Fruit fly (Drosophila melanogaster) whole organism, adult: Measurements from ENCODE around the gene CG4502.

ENCODE experiments used
- CG12768 ChIP-seq: fragments of 200-800 bp; sonication (Bioruptor generic); optimal IDR thresholded peaks from 2 replicates; lab custom pipeline; 2017; ENCODE audit warnings: missing biosample characterization, missing genetic modification characterization, mild to moderate bottlenecking, moderate library complexity, missing genetic modification reagents
- CG1620 ChIP-seq: fragments of 200-800 bp; sonication (Bioruptor generic); optimal IDR thresholded peaks from 2 replicates; lab custom pipeline; 2016; ENCODE audit warnings: missing biosample characterization, missing genetic modification characterization
- CG33017 ChIP-seq: fragments of 200-800 bp; sonication (Bioruptor generic); optimal IDR thresholded peaks from 2 replicates; lab custom pipeline; 2018; ENCODE audit warnings: missing biosample characterization, mild to moderate bottlenecking, missing genetic modification characterization, moderate library complexity
- CG5204 ChIP-seq: fragments of 200-800 bp; sonication (Bioruptor generic); optimal IDR thresholded peaks from 2 replicates; lab custom pipeline; 2016; ENCODE audit warnings: missing biosample characterization, missing genetic modification characterization
- CG7045 ChIP-seq: fragments of 200-800 bp; sonication (Bioruptor generic); optimal IDR thresholded peaks from 2 replicates; lab custom pipeline; 2017; ENCODE audit warnings: missing biosample characterization, mild to moderate bottlenecking, missing genetic modification characterization
- CG7101 ChIP-seq: fragments of 200-800 bp; sonication (Bioruptor generic); optimal IDR thresholded peaks from 2 replicates; lab custom pipeline; 2018; ENCODE audit warnings: missing biosample characterization, mild to moderate bottlenecking, missing genetic modification characterization, moderate library complexity
- Clk ChIP-seq: fragments of 200-800 bp; sonication (Bioruptor generic); optimal IDR thresholded peaks from 2 replicates; lab custom pipeline; 2017; ENCODE audit warnings: missing biosample characterization, missing genetic modification characterization
- Crg-1 ChIP-seq: fragments of 200-800 bp; sonication (Bioruptor generic); optimal IDR thresholded peaks from 2 replicates; lab custom pipeline; 2016; ENCODE audit warnings: missing biosample characterization, missing genetic modification characterization
- Hr96 ChIP-seq: fragments of 200-800 bp; sonication (Bioruptor generic); optimal IDR thresholded peaks from 2 replicates; lab custom pipeline; 2016; ENCODE audit warnings: missing biosample characterization, missing genetic modification characterization
- cic ChIP-seq: fragments of 200-800 bp; sonication (Bioruptor generic); optimal IDR thresholded peaks from 2 replicates; lab custom pipeline; 2017; ENCODE audit warnings: missing biosample characterization, mild to moderate bottlenecking, missing genetic modification characterization, moderate library complexity
- kay ChIP-seq: fragments of 200-800 bp; sonication (Bioruptor generic); peaks from one replicate; lab custom pipeline; 2016; ENCODE audit warnings: missing biosample characterization, missing genetic modification characterization, borderline replicate concordance
- ovo ChIP-seq: fragments of 200-800 bp; sonication (Bioruptor generic); optimal IDR thresholded peaks from 2 replicates; lab custom pipeline; 2016; ENCODE audit warnings: missing biosample characterization, missing genetic modification characterization
- toe ChIP-seq: fragments of 200-800 bp; sonication (Bioruptor generic); optimal IDR thresholded peaks from 2 replicates; lab custom pipeline; 2016; ENCODE audit warnings: missing biosample characterization, missing genetic modification characterization

dm6 chr2L:7240964-7241363 lies 36.9 kb upstream of the CG4502 start:
- no peak for TF ChIP-seq CG12768 (GFP tag; lab: Kevin White, UChicago)
- TF ChIP-seq Hr96 (GFP tag; lab: Kevin White, UChicago) = no peak
- TF ChIP-seq CG7045 = no peak
- no peak for TF ChIP-seq CG5204 (GFP tag; lab: Kevin White, UChicago)
- TF ChIP-seq toe (GFP tag; lab: Kevin White, UChicago) = no peak
- TF ChIP-seq CG33017 = no peak
- no peak for TF ChIP-seq ovo
- no peak for TF ChIP-seq kay (GFP tag; lab: Kevin White, UChicago)
- no peak for TF ChIP-seq Crg-1
- no peak for TF ChIP-seq Clk (GFP tag; lab: Kevin White, UChicago)
- TF ChIP-seq CG1620 = no peak
- TF ChIP-seq cic (GFP tag; lab: Kevin White, UChicago) = no peak
- TF ChIP-seq CG7101 (tag; lab: Kevin White, UChicago) = no peak
